Worm (Caenorhabditis elegans) whole organism, late embryonic: Measurements from ENCODE around the gene str-94.

Experiments
- ama-1 ChIP-seq: fragments of 150-350 bp; optimal IDR thresholded peaks from 2 replicates; lab custom pipeline; 2014
- ceh-2 ChIP-seq: sonication (generic microtip); optimal IDR thresholded peaks from 2 replicates; lab custom pipeline; 2016; ENCODE audit warnings: missing genotype, missing genetic modification characterization, missing compliant biosample characterization
- dmd-4 ChIP-seq: sonication (generic microtip); optimal IDR thresholded peaks from 2 replicates; lab custom pipeline; 2016; ENCODE audit warnings: borderline replicate concordance, missing genetic modification characterization, missing compliant biosample characterization
- elt-4 ChIP-seq: sonication (generic microtip); optimal IDR thresholded peaks from 2 replicates; lab custom pipeline; 2016; ENCODE audit warnings: missing genetic modification characterization, missing compliant biosample characterization
- eyg-1 ChIP-seq: sonication (generic microtip); optimal IDR thresholded peaks from 2 replicates; lab custom pipeline; 2016; ENCODE audit warnings: missing genotype, missing genetic modification characterization, missing compliant biosample characterization
- fkh-6 ChIP-seq: sonication (generic microtip); optimal IDR thresholded peaks from 2 replicates; lab custom pipeline; 2016; ENCODE audit warnings: missing genetic modification characterization, missing compliant biosample characterization
- hlh-15 ChIP-seq: sonication (generic microtip); optimal IDR thresholded peaks from 2 replicates; lab custom pipeline; 2016; ENCODE audit warnings: missing genetic modification characterization, missing compliant biosample characterization
- pax-1 ChIP-seq: fragments of 150-350 bp; optimal IDR thresholded peaks from 2 replicates; lab custom pipeline; 2014; ENCODE audit warnings: missing biosample characterization, missing genetic modification characterization
- pqm-1 ChIP-seq: sonication (generic microtip); optimal IDR thresholded peaks from 2 replicates; lab custom pipeline; 2016; ENCODE audit warnings: missing genetic modification characterization, missing compliant biosample characterization

- TF ChIP-seq ama-1 (lab: Kevin White, UChicago) (no peak), elt-4 (tag; lab: Kevin White, UChicago) (no peak), ceh-2 (tag; lab: Kevin White, UChicago) (peak; percentile 26), pqm-1 (no peak), fkh-6 (no peak), dmd-4 (tag; lab: Kevin White, UChicago) (no peak), pax-1 (tag; lab: Kevin White, UChicago) (no peak), hlh-15 (tag; lab: Kevin White, UChicago) (no peak), eyg-1 (tag; lab: Kevin White, UChicago) (no peak)
These were observed 24.5 kb upstream of the str-94 start for ce11 chrV:9273587-9273986.
